Worm (Caenorhabditis elegans) whole organism, early embryonic: Measurements from ENCODE around the gene timm-17B.1.
A peak's percentile ranks its signal among the peaks of the same experiment; 100 is the strongest.

Experiments
- B0310.2 ChIP-seq: sonication (generic microtip); optimal IDR thresholded peaks from 2 replicates; lab custom pipeline; 2016; ENCODE audit warnings: mild to moderate bottlenecking, missing genetic modification characterization, missing compliant biosample characterization
- F13C5.2 ChIP-seq: sonication (generic microtip); optimal IDR thresholded peaks from 2 replicates; lab custom pipeline; 2017; ENCODE audit warnings: mild to moderate bottlenecking, missing genetic modification characterization, inconsistent platforms, missing compliant biosample characterization
- ama-1 ChIP-seq: fragments of 150-350 bp; optimal IDR thresholded peaks from 2 replicates; lab custom pipeline; 2014
- ceh-13 ChIP-seq: fragments of 200-800 bp; sonication (Bioruptor generic); optimal IDR thresholded peaks from 2 replicates; lab custom pipeline; 2018; ENCODE audit warnings: mild to moderate bottlenecking, missing genetic modification characterization, missing compliant biosample characterization
- ceh-36 ChIP-seq: sonication (generic microtip); optimal IDR thresholded peaks from 2 replicates; lab custom pipeline; 2016; ENCODE audit warnings: missing genetic modification characterization, inconsistent platforms, missing compliant biosample characterization
- ets-7 ChIP-seq: sonication (generic microtip); optimal IDR thresholded peaks from 2 replicates; lab custom pipeline; 2016; ENCODE audit warnings: missing genotype, missing genetic modification characterization, missing compliant biosample characterization
- flt-1 ChIP-seq: fragments of 200-800 bp; sonication (Bioruptor generic); IDR thresholded peaks from 2 replicates; pipeline ENCODE4 v1.3.6; 2022; ENCODE audit warnings: missing genetic modification characterization, missing compliant biosample characterization
- hmg-4 ChIP-seq: fragments of 200-800 bp; sonication (Bioruptor generic); optimal IDR thresholded peaks from 2 replicates; lab custom pipeline; 2018; ENCODE audit warnings: mild to moderate bottlenecking, missing genetic modification characterization, missing compliant biosample characterization
- hnd-1 ChIP-seq: sonication (generic microtip); optimal IDR thresholded peaks from 2 replicates; lab custom pipeline; 2016; ENCODE audit warnings: missing genetic modification characterization, missing compliant biosample characterization
- pes-1 ChIP-seq: fragments of 200-800 bp; sonication (Bioruptor generic); IDR thresholded peaks from 2 replicates; pipeline ENCODE4 v1.3.6; 2022; ENCODE audit warnings: missing genetic modification reagents, missing genetic modification characterization, missing compliant biosample characterization
- scrt-1 ChIP-seq: fragments of 200-800 bp; sonication (Bioruptor generic); IDR thresholded peaks from 2 replicates; pipeline ENCODE4 v1.3.6; 2022; ENCODE audit warnings: missing genetic modification characterization, missing compliant biosample characterization
- tbx-11 ChIP-seq: fragments of 200-800 bp; sonication (Bioruptor generic); IDR thresholded peaks from 2 replicates; pipeline ENCODE4 v1.3.6; 2022; ENCODE audit warnings: missing genetic modification characterization, missing compliant biosample characterization
- tbx-37 ChIP-seq: fragments of 200-800 bp; sonication (Bioruptor generic); conservative IDR thresholded peaks from 2 replicates; pipeline ENCODE4 v1.3.6; 2022; ENCODE audit warnings: missing genetic modification reagents, missing genetic modification characterization, missing compliant biosample characterization

DNA sequence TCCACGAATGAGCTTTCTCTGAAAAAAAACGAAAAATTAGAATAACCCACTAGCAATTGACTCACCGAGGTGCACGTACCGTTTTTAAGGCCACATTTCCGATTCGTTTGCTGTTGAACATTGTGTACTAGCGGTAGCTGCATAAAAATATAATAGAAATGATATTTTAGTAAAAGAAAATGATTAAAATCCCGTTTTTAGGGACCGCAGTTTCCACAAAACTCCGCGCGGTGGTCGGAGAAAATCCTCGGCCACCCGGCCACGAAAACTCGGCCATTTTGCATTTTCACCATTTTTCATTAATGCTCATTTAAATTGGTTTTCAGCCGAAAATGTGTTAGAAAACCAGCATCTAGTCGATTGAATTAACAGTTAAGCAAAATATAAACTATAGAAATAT, 32.9 kb downstream of the timm-17B.1 start, which contains the start of gene yars-2:
- TF ChIP-seq ets-7 (no peak), ama-1 (lab: Kevin White, UChicago) (peak; percentile 65), ceh-36 (peak; percentile 23), ceh-13 (GFP tag; lab: Kevin White, UChicago) (no peak), flt-1 (GFP tag; lab: Robert Waterston, UW) (no peak), pes-1 (peak; percentile 61; the same call in 1 of the 2 replicates), hnd-1 (no peak), tbx-11 (GFP tag; lab: Robert Waterston, UW) (no peak), tbx-37 (GFP tag; lab: Robert Waterston, UW) (peak; percentile 68), B0310.2 (no peak), hmg-4 (GFP tag; lab: Kevin White, UChicago) (no peak), scrt-1 (GFP tag; lab: Robert Waterston, UW) (no peak), F13C5.2 (tag; lab: Kevin White, UChicago) (no peak)
